Worm (Caenorhabditis elegans) whole organism, mixed stage, embryonic: ENCODE results near the gene tmem-132.

Source experiments
- ceh-39 ChIP-seq: fragments of 150-350 bp; optimal IDR thresholded peaks from 2 replicates; lab custom pipeline; 2014; ENCODE audit warnings: missing biosample characterization, missing genetic modification characterization
- elt-3 ChIP-seq: fragments of 150-350 bp; optimal IDR thresholded peaks from 2 replicates; lab custom pipeline; 2014; ENCODE audit warnings: missing biosample characterization, missing genetic modification characterization
- flh-1 ChIP-seq: fragments of 200-800 bp; sonication (Bioruptor generic); optimal IDR thresholded peaks from 2 replicates; lab custom pipeline; 2018; ENCODE audit warnings: mild to moderate bottlenecking, missing genetic modification characterization, moderate library complexity, missing compliant biosample characterization
- mab-5 ChIP-seq: fragments of 150-350 bp; optimal IDR thresholded peaks from 2 replicates; lab custom pipeline; 2014; ENCODE audit warnings: missing biosample characterization, missing genetic modification characterization
- mep-1 ChIP-seq: fragments of 150-350 bp; optimal IDR thresholded peaks from 2 replicates; lab custom pipeline; 2017; ENCODE audit warnings: missing biosample characterization, missing genetic modification reagents, missing genetic modification characterization, inconsistent platforms
- mls-2 ChIP-seq: sonication (generic microtip); optimal IDR thresholded peaks from 2 replicates; lab custom pipeline; 2016; ENCODE audit warnings: mild to moderate bottlenecking, missing genetic modification characterization, moderate library complexity, missing compliant biosample characterization
- nhr-76 ChIP-seq: sonication (generic microtip); optimal IDR thresholded peaks from 2 replicates; lab custom pipeline; 2017; ENCODE audit warnings: missing biosample characterization, missing genetic modification characterization
- pha-4 ChIP-seq: fragments of 150-350 bp; optimal IDR thresholded peaks from 2 replicates; lab custom pipeline; 2018; ENCODE audit warnings: missing biosample characterization, missing genetic modification reagents, missing genetic modification characterization
- snpc-4 ChIP-seq: fragments of 150-350 bp; optimal IDR thresholded peaks from 2 replicates; lab custom pipeline; 2014; ENCODE audit warnings: missing biosample characterization, missing genetic modification characterization
- unc-39 ChIP-seq: fragments of 150-350 bp; optimal IDR thresholded peaks from 2 replicates; lab custom pipeline; 2014; ENCODE audit warnings: missing biosample characterization, missing genetic modification characterization
- unc-62 ChIP-seq: fragments of 150-350 bp; optimal IDR thresholded peaks from 2 replicates; lab custom pipeline; 2014; ENCODE audit warnings: missing biosample characterization, missing genetic modification reagents, missing genetic modification characterization

ce11 chrIII:2711527-2711926 is 4.9 kb downstream of the tmem-132 start:
- TF ChIP-seq mep-1 (tag; lab: Kevin White, UChicago) (no peak), unc-39 (tag; lab: Kevin White, UChicago) (no peak), elt-3 (no peak), mls-2 (tag; lab: Kevin White, UChicago) (no peak), unc-62 (GFP tag; lab: Kevin White, UChicago) (no peak), mab-5 (tag; lab: Kevin White, UChicago) (no peak), flh-1 (no peak), snpc-4 (tag; lab: Kevin White, UChicago) (no peak), pha-4 (tag; lab: Kevin White, UChicago) (no peak), ceh-39 (tag; lab: Kevin White, UChicago) (no peak), nhr-76 (no peak)
